Fruit fly (Drosophila melanogaster): ENCODE measurements around the gene CG8012.
A peak's percentile ranks its signal among the peaks of the same experiment; 100 is the strongest.

Gene CG8012

dm6 chr3L:8186627-8187396, 28.3 kb upstream of the CG8012 start, which contains the start of the genes ERR and Atg18a (continued):
- TF ChIP-seq Pdp1 (GFP tag; optimal IDR thresholded peaks at IDR 0.05) (peak; percentile 61 to 89), CG7963 (GFP tag; IDR thresholded peaks at IDR 0.05; ENCODE audit: partially characterized antibody) (peak; percentile 34; the same call in 1 of the 3 replicates), sr (GFP tag; IDR thresholded peaks at IDR 0.05) (peak; percentile 46; the same call in 1 of the 3 replicates), CG10147 (GFP tag; optimal IDR thresholded peaks at IDR 0.05) (peak; percentile 78), CG8765 (GFP tag; IDR thresholded peaks at IDR 0.05) (peak; percentile 69), BEAF-32 (GFP tag; optimal IDR thresholded peaks at IDR 0.05) (peak; percentile 87), Blimp-1 (GFP tag; optimal IDR thresholded peaks at IDR 0.05) (peak; percentile 60), Dfd (GFP tag; optimal IDR thresholded peaks at IDR 0.05) (no peak), so (GFP tag; IDR thresholded peaks at IDR 0.05) (0 out of 3 replicates have a peak, but pooled peaks have one; percentile 66), ATbp (GFP tag; optimal IDR thresholded peaks at IDR 0.05) (peak; percentile 31), Fer1 (GFP tag; optimal IDR thresholded peaks at IDR 0.05) (peak; percentile 68), h (optimal IDR thresholded peaks at IDR 0.05) (no peak), Sry-δ (GFP tag; optimal IDR thresholded peaks at IDR 0.05) (peak; percentile 58), E2f1 (GFP tag; IDR thresholded peaks at IDR 0.05) (peak; percentile 82), nau (GFP tag; optimal IDR thresholded peaks at IDR 0.05) (no peak), insv (GFP tag; optimal IDR thresholded peaks at IDR 0.05) (peak in 1 of 2 experiments; percentile 67), CG13287 (GFP tag; IDR thresholded peaks at IDR 0.05; ENCODE audit: partially characterized antibody) (peak; percentile 70), pros (GFP tag; optimal IDR thresholded peaks at IDR 0.05) (no peak), HLH3B (GFP tag; IDR thresholded peaks at IDR 0.05) (peak; percentile 80), CG8924 (tag; optimal IDR thresholded peaks at IDR 0.05) (peak; percentile 82), tin (GFP tag; optimal IDR thresholded peaks at IDR 0.05) (peak; percentile 82), dmrt99B (tag; optimal IDR thresholded peaks at IDR 0.05) (no peak), CG32532 (GFP tag; IDR thresholded peaks at IDR 0.05) (peak; percentile 90), Hr78 (GFP tag; optimal IDR thresholded peaks at IDR 0.05) (no peak), run (tag; optimal IDR thresholded peaks at IDR 0.05) (no peak), Poxn (GFP tag; IDR thresholded peaks at IDR 0.05) (peak; percentile 63), HHEX (GFP tag; optimal IDR thresholded peaks at IDR 0.05) (peak; percentile 11), B-H1 (GFP tag; IDR thresholded peaks at IDR 0.05) (peak; percentile 82), ham (GFP tag; IDR thresholded peaks at IDR 0.05) (peak; percentile 49), eve (GFP tag; optimal IDR thresholded peaks at IDR 0.05) (no peak), CG10431 (GFP tag; optimal IDR thresholded peaks at IDR 0.05) (peak; percentile 47), NC2β (GFP tag; optimal IDR thresholded peaks at IDR 0.05) (peak; percentile 39), pum (GFP tag; optimal IDR thresholded peaks at IDR 0.05) (peak; percentile 83), CG2120 (GFP tag; optimal IDR thresholded peaks at IDR 0.05) (peak; percentile 93), CG14667 (GFP tag; IDR thresholded peaks at IDR 0.05) (peak; percentile 89), cg (GFP tag; optimal IDR thresholded peaks at IDR 0.05) (peak; percentile 98), tap (tag; optimal IDR thresholded peaks at IDR 0.05) (no peak), CG17912 (GFP tag; optimal IDR thresholded peaks at IDR 0.05) (peak; percentile 40), ro (GFP tag; IDR thresholded peaks at IDR 0.05) (peak; percentile 62; the same call in 1 of the 2 replicates), CG31365 (tag; optimal IDR thresholded peaks at IDR 0.05) (peak; percentile 0), bbx (GFP tag; IDR thresholded peaks at IDR 0.05; ENCODE audit: partially characterized antibody) (peak; percentile 50; the same call in 1 of the 2 replicates), disco-r (GFP tag; optimal IDR thresholded peaks at IDR 0.05) (no peak), CG34422 (GFP tag; IDR thresholded peaks at IDR 0.05) (peak; percentile 89), Atf3 (GFP tag; optimal IDR thresholded peaks at IDR 0.05) (peak; percentile 62), CG12104 (GFP tag; optimal IDR thresholded peaks at IDR 0.05) (peak; percentile 58), MTF-1 (GFP tag; optimal IDR thresholded peaks at IDR 0.05; ENCODE audit: borderline replicate concordance) (no peak), CG17612 (GFP tag; IDR thresholded peaks at IDR 0.05) (peak; percentile 54; the same call in 1 of the 2 replicates), twi (tag; optimal IDR thresholded peaks at IDR 0.05) (peak; percentile 78), Taf1 (GFP tag; IDR thresholded peaks at IDR 0.05) (peak; percentile 78)

All from whole organism, embryonic.